Worm (Caenorhabditis elegans) whole organism, mixed stage, embryonic: ENCODE data around the gene ZK402.2.

Experiments
- elt-3 ChIP-seq: fragments of 150-350 bp; optimal IDR thresholded peaks from 2 replicates; lab custom pipeline; 2014; ENCODE audit warnings: missing biosample characterization, missing genetic modification characterization
- lin-13 ChIP-seq: fragments of 150-350 bp; optimal IDR thresholded peaks from 2 replicates; lab custom pipeline; 2014; ENCODE audit warnings: missing biosample characterization, missing genetic modification characterization
- nhr-28 ChIP-seq: fragments of 150-350 bp; optimal IDR thresholded peaks from 2 replicates; lab custom pipeline; 2014; ENCODE audit warnings: missing biosample characterization, missing genetic modification characterization
- nhr-76 ChIP-seq: sonication (generic microtip); optimal IDR thresholded peaks from 2 replicates; lab custom pipeline; 2017; ENCODE audit warnings: missing biosample characterization, missing genetic modification characterization

DNA sequence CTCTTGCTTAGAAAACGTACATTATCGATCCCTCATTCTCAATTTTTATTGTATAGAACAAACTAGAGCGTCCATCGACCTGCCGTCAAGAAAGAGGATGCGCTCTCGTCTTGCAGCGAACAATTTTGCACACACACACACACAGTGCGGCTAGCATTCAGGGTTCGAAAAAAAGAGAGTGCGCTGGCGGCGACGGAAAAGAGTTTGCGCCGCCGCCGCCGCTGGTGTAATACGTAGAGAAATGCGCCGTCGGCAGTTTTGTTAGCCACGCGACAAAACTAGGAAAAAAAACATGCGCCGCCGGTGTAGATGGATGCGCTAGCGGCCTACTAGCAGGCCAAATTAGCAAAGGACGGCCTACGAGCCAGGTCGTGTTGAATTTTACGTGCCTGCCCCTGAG lies 20.0 kb upstream of the ZK402.2 start:
- TF ChIP-seq lin-13 (tag; lab: Kevin White, UChicago): no peak
- TF ChIP-seq elt-3 (tag; lab: Kevin White, UChicago): no peak
- no peak for TF ChIP-seq nhr-28 (tag; lab: Kevin White, UChicago)
- no peak for TF ChIP-seq nhr-76 (tag; lab: Kevin White, UChicago)
